Fruit fly (Drosophila melanogaster): ENCODE measurements around the gene CG3703.

- TF ChIP-seq pan (optimal IDR thresholded peaks at IDR 0.05): no peak
- TF ChIP-seq fru (GFP tag; optimal IDR thresholded peaks at IDR 0.05): no peak
Measured at dm6 chrX:930048-930800, 15.3 kb downstream of the CG3703 start, which contains the start of gene CG3708.

All from whole organism, wandering third instar larva.